Worm (Caenorhabditis elegans) whole organism, midembryonic: ENCODE results near the gene C32C4.3.

Experiments
- T22C8.4 ChIP-seq: fragments of 200-800 bp; sonication (Bioruptor generic); IDR thresholded peaks from 2 replicates; pipeline ENCODE4 v1.3.6; 2022; ENCODE audit warnings: missing genetic modification characterization, missing compliant biosample characterization
- ztf-29 ChIP-seq: fragments of 200-800 bp; sonication (Bioruptor generic); IDR thresholded peaks from 2 replicates; pipeline ENCODE4 v1.3.6; 2022; ENCODE audit warnings: missing genetic modification reagents, missing genetic modification characterization, missing compliant biosample characterization

DNA sequence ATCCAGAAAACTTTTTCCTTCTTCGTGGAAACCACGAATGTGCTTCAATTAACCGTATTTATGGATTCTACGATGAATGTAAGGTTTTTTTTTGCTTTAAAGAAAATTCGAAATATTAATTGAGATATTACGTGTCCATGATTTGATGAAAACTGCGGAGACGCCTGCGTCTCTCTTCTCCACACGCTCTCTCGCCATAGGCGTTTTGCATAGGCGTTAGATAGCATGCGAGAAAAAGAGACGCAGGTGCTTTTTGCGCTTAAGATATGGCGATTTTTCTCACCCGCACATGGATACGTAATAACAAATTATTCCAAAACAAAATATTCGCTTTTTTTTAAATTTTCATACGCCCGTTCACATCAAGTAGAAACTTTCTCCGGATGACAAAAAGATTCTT is 36.5 kb upstream of the C32C4.3 start:
- TF ChIP-seq T22C8.4, result no peak
- no peak for TF ChIP-seq ztf-29 (GFP tag; lab: Robert Waterston, UW)
